Worm (Caenorhabditis elegans): Measurements from ENCODE around the gene wdfy-3.

ce11 chrIV:12632430-12632829, 20.8 kb upstream of the wdfy-3 start:
- TF ChIP-seq sea-2 (GFP tag; IDR thresholded peaks at IDR 0.05) (no peak), ceh-91 (GFP tag; IDR thresholded peaks at IDR 0.05) (no peak), F33H1.4 (GFP tag; IDR thresholded peaks at IDR 0.05) (no peak), snpc-4 (GFP tag; optimal IDR thresholded peaks at IDR 0.05) (no peak), snpc-4 (tag; optimal IDR thresholded peaks at IDR 0.05) (no peak), cebp-2 (GFP tag; IDR thresholded peaks at IDR 0.05) (no peak), unc-130 (GFP tag; optimal IDR thresholded peaks at IDR 0.05) (no peak), ztf-28 (GFP tag; IDR thresholded peaks at IDR 0.05) (no peak), nhr-90 (tag; optimal IDR thresholded peaks at IDR 0.05) (no peak), ets-4 (GFP tag; optimal IDR thresholded peaks at IDR 0.05) (no peak)

All from whole organism, young adult.